Fruit fly (Drosophila melanogaster) whole organism, embryonic: Measurements from ENCODE around the gene Sfp78E.

Experiments
- Bgb ChIP-seq: fragments of 200-800 bp; sonication (Bioruptor generic); IDR thresholded peaks from 2 replicates; pipeline ENCODE4 v1.3.6; 2022; ENCODE audit warnings: missing biosample characterization, missing genetic modification characterization; ENCODE audit not compliant: partially characterized antibody
- CG12744 ChIP-seq: fragments of 200-800 bp; sonication (Bioruptor generic); optimal IDR thresholded peaks from 2 replicates; lab custom pipeline; 2016; ENCODE audit warnings: missing biosample characterization, missing genetic modification characterization
- CG12769 ChIP-seq: fragments of 200-800 bp; sonication (Bioruptor generic); optimal IDR thresholded peaks from 2 replicates; lab custom pipeline; 2019; ENCODE audit warnings: missing biosample characterization, mild to moderate bottlenecking, missing genetic modification characterization, moderate library complexity
- CG13424 ChIP-seq: fragments of 200-800 bp; sonication (Bioruptor generic); optimal IDR thresholded peaks from 2 replicates; lab custom pipeline; 2019; ENCODE audit warnings: missing biosample characterization, mild to moderate bottlenecking, missing genetic modification characterization, moderate library complexity
- CG15479 ChIP-seq: fragments of 200-800 bp; sonication (Bioruptor generic); optimal IDR thresholded peaks from 3 replicates; lab custom pipeline; 2019; ENCODE audit warnings: missing biosample characterization, mild to moderate bottlenecking, missing genetic modification characterization, moderate library complexity
- CG17328 ChIP-seq: fragments of 200-800 bp; sonication (Bioruptor generic); IDR thresholded peaks from 2 replicates; pipeline ENCODE4 v1.3.6; 2022; ENCODE audit warnings: missing biosample characterization, missing genetic modification characterization
- CG17612 ChIP-seq: fragments of 200-800 bp; sonication (Bioruptor generic); IDR thresholded peaks from 2 replicates; pipeline ENCODE4 v1.3.6; 2022; ENCODE audit warnings: missing biosample characterization, missing genetic modification characterization
- CG17802 ChIP-seq: fragments of 200-800 bp; sonication (Bioruptor generic); optimal IDR thresholded peaks from 2 replicates; lab custom pipeline; 2018; ENCODE audit warnings: missing biosample characterization, mild to moderate bottlenecking, missing genetic modification characterization, moderate library complexity
- CG17829 ChIP-seq: fragments of 200-800 bp; optimal IDR thresholded peaks from 2 replicates; lab custom pipeline; 2019; ENCODE audit warnings: missing biosample characterization, mild to moderate bottlenecking, missing genetic modification characterization, moderate library complexity
- CG1792 ChIP-seq: fragments of 200-800 bp; sonication (Bioruptor generic); optimal IDR thresholded peaks from 2 replicates; lab custom pipeline; 2016; ENCODE audit warnings: missing biosample characterization, missing genetic modification characterization
- CG2120 ChIP-seq: fragments of 200-800 bp; sonication (Bioruptor generic); optimal IDR thresholded peaks from 3 replicates; lab custom pipeline; 2016; ENCODE audit warnings: missing biosample characterization, missing genetic modification characterization
- CG34376 ChIP-seq: fragments of 200-800 bp; sonication (Bioruptor generic); optimal IDR thresholded peaks from 2 replicates; lab custom pipeline; 2018; ENCODE audit warnings: missing biosample characterization, mild to moderate bottlenecking, missing genetic modification characterization
- CG3847 ChIP-seq: fragments of 200-800 bp; sonication (Bioruptor generic); IDR thresholded peaks from 2 replicates; pipeline ENCODE4 v1.3.6; 2022; ENCODE audit warnings: missing biosample characterization, missing genetic modification characterization
- CG4617 ChIP-seq: fragments of 200-800 bp; sonication (Bioruptor generic); optimal IDR thresholded peaks from 3 replicates; lab custom pipeline; 2016; ENCODE audit warnings: missing biosample characterization, missing genetic modification characterization, borderline replicate concordance
- CG5953 ChIP-seq: fragments of 200-800 bp; sonication (Bioruptor generic); IDR thresholded peaks from 2 replicates; pipeline ENCODE4 v1.3.6; 2022; ENCODE audit warnings: missing biosample characterization, missing genetic modification characterization
- CG7987 ChIP-seq: fragments of 200-800 bp; sonication (Bioruptor generic); optimal IDR thresholded peaks from 2 replicates; lab custom pipeline; 2018; ENCODE audit warnings: missing biosample characterization, mild to moderate bottlenecking, missing genetic modification characterization, moderate library complexity
- CG8478 ChIP-seq: fragments of >200 bp; optimal IDR thresholded peaks from 2 replicates; lab custom pipeline; 2018
- CoRest ChIP-seq: fragments of 200-800 bp; sonication (Bioruptor generic); optimal IDR thresholded peaks from 3 replicates; lab custom pipeline; 2018; ENCODE audit warnings: missing biosample characterization, mild to moderate bottlenecking, missing genetic modification characterization, moderate library complexity
- Dip2 ChIP-seq: fragments of 200-800 bp; sonication (Bioruptor generic); IDR thresholded peaks from 2 replicates; pipeline ENCODE4 v1.3.6; 2022; ENCODE audit warnings: missing biosample characterization, missing genetic modification characterization
- Dref ChIP-seq: fragments of 200-800 bp; sonication (Bioruptor generic); IDR thresholded peaks from 2 replicates; pipeline ENCODE4 v1.3.6; 2022; ENCODE audit warnings: missing biosample characterization, missing genetic modification characterization
- Ets97D ChIP-seq: fragments of 200-800 bp; sonication (Bioruptor generic); optimal IDR thresholded peaks from 3 replicates; lab custom pipeline; 2016; ENCODE audit warnings: missing biosample characterization, missing genetic modification characterization
- HmgZ ChIP-seq: fragments of 200-800 bp; sonication (Bioruptor generic); optimal IDR thresholded peaks from 2 replicates; lab custom pipeline; 2018; ENCODE audit warnings: missing biosample characterization, mild to moderate bottlenecking, missing genetic modification characterization
- Hsf ChIP-seq: fragments of 200-800 bp; sonication (Bioruptor generic); optimal IDR thresholded peaks from 3 replicates; lab custom pipeline; 2016; ENCODE audit warnings: missing biosample characterization, missing genetic modification characterization
- Lim3 ChIP-seq: fragments of 200-800 bp; sonication (Bioruptor generic); IDR thresholded peaks from 2 replicates; pipeline ENCODE4 v1.3.6; 2022; ENCODE audit warnings: missing biosample characterization, missing genetic modification characterization
- Med ChIP-seq: fragments of 200-800 bp; sonication (Bioruptor generic); peaks from one replicate; lab custom pipeline; 2016; ENCODE audit warnings: missing biosample characterization, missing genetic modification characterization, mild to moderate bottlenecking, inconsistent platforms, moderate library complexity
- YL-1 ChIP-seq: fragments of 200-800 bp; sonication (Bioruptor generic); optimal IDR thresholded peaks from 3 replicates; lab custom pipeline; 2017; ENCODE audit warnings: missing biosample characterization, mild to moderate bottlenecking, missing genetic modification characterization
- ci ChIP-seq: fragments of 200-800 bp; sonication (Bioruptor generic); IDR thresholded peaks from 3 replicates; pipeline ENCODE4 v1.3.6; 2022; ENCODE audit warnings: missing biosample characterization, missing genetic modification characterization
- dmrt11E ChIP-seq: fragments of 200-800 bp; sonication (Bioruptor generic); optimal IDR thresholded peaks from 3 replicates; lab custom pipeline; 2018; ENCODE audit warnings: missing biosample characterization, mild to moderate bottlenecking, missing genetic modification characterization, moderate library complexity
- gro ChIP-seq: fragments of 200-800 bp; sonication (Bioruptor generic); optimal IDR thresholded peaks from 2 replicates; lab custom pipeline; 2016; ENCODE audit warnings: missing biosample characterization, missing genetic modification characterization
- lbe ChIP-seq: fragments of 200-800 bp; sonication (Bioruptor generic); optimal IDR thresholded peaks from 2 replicates; lab custom pipeline; 2016; ENCODE audit warnings: missing biosample characterization, mild to moderate bottlenecking, missing genetic modification characterization
- nom ChIP-seq: fragments of 200-800 bp; sonication (Bioruptor generic); optimal IDR thresholded peaks from 2 replicates; lab custom pipeline; 2017; ENCODE audit warnings: missing biosample characterization, missing genetic modification characterization, mild to moderate bottlenecking, moderate library complexity, missing genetic modification reagents
- peb ChIP-seq: fragments of 200-800 bp; sonication (Bioruptor generic); IDR thresholded peaks from 2 replicates; pipeline ENCODE4 v1.3.6; 2022; ENCODE audit warnings: missing biosample characterization, missing genetic modification characterization
- pum ChIP-seq: fragments of 200-800 bp; sonication (Bioruptor generic); optimal IDR thresholded peaks from 2 replicates; lab custom pipeline; 2016; ENCODE audit warnings: missing biosample characterization, missing genetic modification characterization
- sisA ChIP-seq: fragments of 200-800 bp; sonication (Bioruptor generic); IDR thresholded peaks from 2 replicates; pipeline ENCODE4 v1.3.6; 2022; ENCODE audit warnings: missing biosample characterization, missing genetic modification characterization
- so ChIP-seq: fragments of 200-800 bp; sonication (Bioruptor generic); IDR thresholded peaks from 3 replicates; pipeline ENCODE4 v1.3.6; 2022; ENCODE audit warnings: missing biosample characterization, missing genetic modification characterization
- ssp ChIP-seq: fragments of 200-800 bp; sonication (Bioruptor generic); IDR thresholded peaks from 2 replicates; pipeline ENCODE4 v1.3.6; 2022; ENCODE audit warnings: missing biosample characterization, missing genetic modification characterization
- stwl ChIP-seq: fragments of 200-800 bp; sonication (Bioruptor generic); optimal IDR thresholded peaks from 3 replicates; lab custom pipeline; 2018; ENCODE audit warnings: missing biosample characterization, mild to moderate bottlenecking, missing genetic modification characterization, moderate library complexity
- zen ChIP-seq: fragments of 200-800 bp; sonication (Bioruptor generic); optimal IDR thresholded peaks from 3 replicates; lab custom pipeline; 2018; ENCODE audit warnings: missing biosample characterization, mild to moderate bottlenecking, missing genetic modification characterization, moderate library complexity

The Sfp78E gene

DNA sequence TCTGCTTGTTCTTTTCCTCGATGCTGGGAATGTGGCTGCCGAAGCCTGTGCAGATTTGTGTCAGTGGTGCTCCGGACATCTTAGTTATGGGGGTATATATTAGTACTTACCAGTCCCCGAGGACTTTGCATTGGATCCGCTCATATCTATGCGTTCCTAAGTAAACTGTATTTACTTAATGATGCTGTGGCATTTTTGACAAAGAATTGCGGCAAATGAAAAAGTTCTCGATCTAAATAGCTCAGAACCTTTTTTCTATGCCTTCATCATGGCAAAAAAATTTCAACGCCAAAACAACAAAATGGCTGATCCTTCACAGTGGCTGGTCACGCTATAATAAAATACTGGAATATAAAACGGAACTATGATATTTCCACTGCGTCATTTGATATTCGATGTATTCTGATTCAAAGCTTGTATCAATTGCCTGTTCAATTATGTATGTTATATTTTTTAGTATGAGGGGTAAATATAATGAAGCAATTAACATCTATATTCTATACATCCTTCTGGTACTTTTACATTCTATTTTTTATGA, 49.6 kb downstream of the Sfp78E start, which contains the start of gene MED1 (continued):
- TF ChIP-seq lbe (GFP tag; lab: Kevin White, UChicago) (no peak), so (GFP tag; lab: Robert Waterston, UW) (no peak), Hsf (GFP tag; lab: Kevin White, UChicago) (peak; percentile 2), HmgZ (peak; percentile 23), stwl (tag; lab: Kevin White, UChicago) (peak; percentile 71), sisA (GFP tag; lab: Robert Waterston, UW) (no peak), CG4617 (peak; percentile 47), ssp (GFP tag; lab: Robert Waterston, UW) (peak; percentile 93), CG5953 (GFP tag; lab: Robert Waterston, UW) (no peak), CG13424 (tag; lab: Kevin White, UChicago) (no peak), Dref (GFP tag; lab: Robert Waterston, UW) (no peak), CG17612 (GFP tag; lab: Robert Waterston, UW) (no peak), CG3847 (GFP tag; lab: Robert Waterston, UW) (peak; percentile 40), zen (tag; lab: Kevin White, UChicago) (peak; percentile 29), Med (GFP tag; lab: Kevin White, UChicago) (peak; percentile 46), CG1792 (no peak), CG8478 (lab: Kevin White, UChicago) (no peak), CG34376 (no peak), CG17829 (tag; lab: Kevin White, UChicago) (peak; percentile 30), Bgb (GFP tag; lab: Robert Waterston, UW) (no peak; the same call in 1 of the 2 replicates), CG15479 (GFP tag; lab: Kevin White, UChicago) (no peak), CG17802 (tag; lab: Kevin White, UChicago) (peak; percentile 75), CG12744 (no peak), Ets97D (peak; percentile 29), Lim3 (no peak), CG7987 (GFP tag; lab: Kevin White, UChicago) (no peak), pum (GFP tag; lab: Kevin White, UChicago) (no peak), CG12769 (tag; lab: Kevin White, UChicago) (no peak), dmrt11E (tag; lab: Kevin White, UChicago) (peak; percentile 5), nom (no peak), peb (no peak), CG17328 (GFP tag; lab: Robert Waterston, UW) (no peak), YL-1 (GFP tag; lab: Kevin White, UChicago) (peak; percentile 70), ci (GFP tag; lab: Robert Waterston, UW) (no peak), Dip2 (GFP tag; lab: Robert Waterston, UW) (no peak), gro (GFP tag; lab: Kevin White, UChicago) (no peak), CoRest (tag; lab: Kevin White, UChicago) (peak; percentile 31), CG2120 (peak; percentile 3)
